Fruit fly (Drosophila melanogaster): ENCODE results near the gene CG13460.

The CG13460 gene

dm6 chr3L:15103988-15104848 is 42.7 kb upstream of the CG13460 start:
- TF ChIP-seq CG7045 (GFP tag; optimal IDR thresholded peaks at IDR 0.05): no peak
- TF ChIP-seq CG14711 (tag; optimal IDR thresholded peaks at IDR 0.05): no peak
- TF ChIP-seq CG1620 (GFP tag; optimal IDR thresholded peaks at IDR 0.05): no peak
- TF ChIP-seq pad (GFP tag; optimal IDR thresholded peaks at IDR 0.05): peak; percentile 46
- peak; percentile 6 for TF ChIP-seq tj (GFP tag; optimal IDR thresholded peaks at IDR 0.05)

DNA sequence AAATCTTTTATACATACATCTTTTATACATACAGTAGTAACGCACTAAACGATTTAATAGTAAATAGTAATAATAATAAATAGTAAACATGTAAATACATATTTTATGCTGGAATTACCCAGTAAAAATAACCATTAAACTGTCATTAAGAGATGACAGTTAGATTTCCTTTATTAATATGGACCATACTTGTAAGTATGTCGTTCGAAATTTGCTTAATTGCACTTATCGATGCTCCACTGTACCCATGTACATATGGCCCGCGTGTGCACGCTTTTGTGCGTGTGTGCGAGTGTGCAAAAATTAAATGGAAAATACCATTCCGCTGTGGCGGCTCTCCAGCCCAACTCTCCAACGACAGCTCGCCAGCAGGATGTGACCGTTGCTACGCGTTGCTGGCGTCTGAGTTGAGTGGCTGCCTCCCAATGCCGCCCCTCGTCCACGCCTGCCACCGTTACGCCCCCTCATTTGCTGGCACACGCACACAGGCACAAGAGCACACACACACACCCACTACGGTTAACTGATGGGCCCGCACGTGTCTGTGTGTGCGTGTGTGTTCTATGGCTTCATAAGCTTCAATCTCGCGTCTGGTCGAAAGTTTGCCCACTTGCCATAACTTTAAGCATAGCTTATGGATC is 41.3 kb upstream of the CG13460 start:
- TF ChIP-seq Crg-1 (GFP tag; optimal IDR thresholded peaks at IDR 0.05): no peak
- peak; percentile 56 for TF ChIP-seq pad (GFP tag; optimal IDR thresholded peaks at IDR 0.05)

DNA sequence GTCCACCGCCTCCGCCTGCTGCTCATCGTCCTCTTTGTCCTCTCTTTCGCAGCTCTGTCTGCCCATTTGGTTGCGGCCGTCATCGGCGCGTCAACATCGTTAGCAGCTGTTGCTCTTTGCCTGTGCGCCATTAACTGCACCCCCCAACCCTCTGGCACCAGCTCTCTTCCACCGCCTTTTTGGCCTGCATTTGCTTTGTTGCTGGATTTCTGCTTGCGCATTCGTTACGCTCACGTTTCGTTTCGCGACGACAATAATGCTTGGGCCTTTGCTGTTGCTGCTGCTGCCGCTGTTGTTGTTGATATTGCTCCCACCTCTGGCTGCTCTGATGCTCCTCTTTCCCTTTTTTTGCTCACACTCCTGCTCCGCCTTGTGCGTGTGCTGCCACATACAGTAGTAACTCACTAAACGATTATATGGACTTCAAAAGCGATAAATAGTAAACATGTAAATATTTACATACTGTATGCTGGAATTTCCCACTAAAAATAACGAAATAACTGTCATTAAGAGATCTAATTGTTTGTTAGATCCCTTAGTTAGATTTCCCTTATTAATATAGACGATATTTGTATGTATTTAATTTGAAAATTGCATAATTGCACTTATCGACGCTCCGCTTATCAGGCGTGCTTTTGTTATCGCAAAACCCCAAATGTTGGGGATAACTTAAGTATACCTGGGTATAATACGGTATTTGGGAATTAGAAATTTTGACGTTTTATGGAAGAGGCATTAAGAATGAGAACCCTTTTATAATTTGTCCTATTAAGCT is 40.3 kb upstream of the CG13460 start:
- TF ChIP-seq CG1620 (GFP tag; optimal IDR thresholded peaks at IDR 0.05) (no peak), CG7101 (tag; optimal IDR thresholded peaks at IDR 0.05) (no peak), Mnt (GFP tag; optimal IDR thresholded peaks at IDR 0.05) (no peak), bab1 (GFP tag; optimal IDR thresholded peaks at IDR 0.05) (no peak), Clk (GFP tag; optimal IDR thresholded peaks at IDR 0.05) (no peak), tj (GFP tag; optimal IDR thresholded peaks at IDR 0.05) (peak; percentile 86)

DNA sequence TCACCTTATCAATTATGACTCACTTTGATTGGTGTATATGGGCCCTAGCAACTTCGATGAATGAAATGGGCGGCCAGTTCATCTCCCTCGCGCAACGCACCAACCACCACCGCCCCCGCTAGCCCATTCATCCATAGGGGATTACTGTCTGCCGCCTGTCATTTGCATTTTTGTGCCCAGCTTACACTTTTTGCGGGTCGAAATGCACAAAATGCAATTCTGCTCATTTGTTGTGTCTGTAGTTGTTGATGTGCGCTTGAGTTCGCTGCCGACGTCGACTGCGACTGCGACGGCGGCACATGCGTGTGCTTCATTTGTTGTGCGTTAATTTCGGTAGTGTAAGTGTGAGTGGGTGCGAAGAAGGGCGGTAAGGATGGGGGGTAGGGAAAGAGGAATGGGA is 39.5 kb upstream of the CG13460 start:
- TF ChIP-seq bab1 (GFP tag; optimal IDR thresholded peaks at IDR 0.05) (no peak), tj (GFP tag; optimal IDR thresholded peaks at IDR 0.05) (peak; percentile 93)

DNA sequence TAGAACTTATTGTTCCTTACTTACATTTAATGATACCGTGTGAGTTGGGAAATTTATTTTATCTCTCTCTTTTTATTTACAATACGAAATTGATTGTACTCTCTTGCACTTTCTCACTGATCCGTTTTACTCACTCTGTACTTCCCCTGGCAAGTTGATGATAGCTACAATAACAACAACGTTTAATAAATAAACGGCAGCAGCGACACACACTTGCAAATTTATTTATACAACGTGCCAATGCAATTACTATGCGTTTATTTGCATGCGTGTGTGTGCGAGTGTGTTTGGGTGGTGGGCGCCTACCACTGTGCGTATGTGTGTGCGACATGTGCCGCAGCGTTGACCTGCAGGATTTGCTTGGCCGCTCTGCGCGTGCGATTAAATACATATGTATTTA is 38.0 kb upstream of the CG13460 start:
- no peak for TF ChIP-seq CG12768 (GFP tag; optimal IDR thresholded peaks at IDR 0.05)
- TF ChIP-seq kay (GFP tag; ENCODE audit: borderline replicate concordance): no peak
- TF ChIP-seq CG1620 (GFP tag; optimal IDR thresholded peaks at IDR 0.05): no peak
- TF ChIP-seq CG7045 (GFP tag; optimal IDR thresholded peaks at IDR 0.05): no peak
- no peak for TF ChIP-seq Crg-1 (GFP tag; optimal IDR thresholded peaks at IDR 0.05)
- no peak for TF ChIP-seq cic (GFP tag; optimal IDR thresholded peaks at IDR 0.05)
- TF ChIP-seq toe (GFP tag; optimal IDR thresholded peaks at IDR 0.05): no peak
- no peak for TF ChIP-seq pad (GFP tag; optimal IDR thresholded peaks at IDR 0.05)
- no peak for TF ChIP-seq ovo (GFP tag; optimal IDR thresholded peaks at IDR 0.05)

DNA sequence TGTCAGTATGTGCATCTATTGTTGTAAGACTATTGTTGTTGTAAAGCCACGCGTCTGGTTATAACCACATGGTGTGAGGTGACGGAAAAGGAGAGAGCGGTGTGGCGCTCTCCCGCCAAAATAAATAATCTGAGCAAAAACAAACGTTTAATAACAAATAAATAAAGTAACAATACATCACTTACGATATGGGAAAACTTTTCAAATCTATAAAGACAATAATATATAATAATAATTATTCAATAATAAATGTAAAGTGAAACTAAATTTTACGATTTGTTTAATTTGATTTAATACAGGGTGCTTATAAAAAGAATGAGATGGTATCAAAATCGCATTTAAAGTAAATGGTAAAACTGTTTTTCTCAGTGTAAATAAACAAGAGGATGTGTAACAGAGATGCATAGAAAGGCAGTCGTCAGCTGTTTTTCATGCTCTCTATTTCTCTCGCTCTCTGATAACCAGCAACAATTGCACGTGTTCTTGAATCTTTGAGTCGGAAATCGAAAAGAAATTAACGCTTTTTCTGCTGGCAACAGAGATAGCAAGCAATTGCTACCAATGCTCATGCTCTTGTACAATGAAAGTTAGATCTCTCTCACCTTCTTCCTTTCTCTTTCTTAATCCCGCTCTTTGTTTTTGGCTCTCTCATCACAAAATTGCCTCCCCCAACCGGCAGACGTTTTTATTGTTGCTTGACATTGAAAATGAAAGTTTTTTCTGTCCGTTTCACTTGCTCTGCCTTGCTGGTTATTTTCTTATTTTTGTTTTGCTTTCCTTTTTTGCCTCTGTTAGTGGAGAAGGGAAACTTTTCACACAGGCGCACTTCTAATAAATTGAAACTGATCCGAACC is 37.4 kb upstream of the CG13460 start:
- TF ChIP-seq Hr96 (GFP tag; optimal IDR thresholded peaks at IDR 0.05): no peak
- TF ChIP-seq pad (GFP tag; optimal IDR thresholded peaks at IDR 0.05): peak; percentile 66
- TF ChIP-seq kay (GFP tag; ENCODE audit: borderline replicate concordance): peak; percentile 56
- peak; percentile 80 for TF ChIP-seq CG12768 (GFP tag; optimal IDR thresholded peaks at IDR 0.05)
- peak; percentile 6 for TF ChIP-seq ovo (GFP tag; optimal IDR thresholded peaks at IDR 0.05)
- TF ChIP-seq cic (GFP tag; optimal IDR thresholded peaks at IDR 0.05): no peak
- peak; percentile 31 for TF ChIP-seq Crg-1 (GFP tag; optimal IDR thresholded peaks at IDR 0.05)
- no peak for TF ChIP-seq toe (GFP tag; optimal IDR thresholded peaks at IDR 0.05)
- no peak for TF ChIP-seq cnc (optimal IDR thresholded peaks at IDR 0.05)
- no peak for TF ChIP-seq CG1620 (GFP tag; optimal IDR thresholded peaks at IDR 0.05)
- peak; percentile 50 for TF ChIP-seq Clk (GFP tag; optimal IDR thresholded peaks at IDR 0.05)
- peak; percentile 92 for TF ChIP-seq CG33017 (tag; optimal IDR thresholded peaks at IDR 0.05)
- TF ChIP-seq Mnt (GFP tag; optimal IDR thresholded peaks at IDR 0.05): peak; percentile 57
- peak; percentile 76 for TF ChIP-seq CG14711 (tag; optimal IDR thresholded peaks at IDR 0.05)
- TF ChIP-seq bab1 (GFP tag; optimal IDR thresholded peaks at IDR 0.05): peak; percentile 36
- peak; percentile 91 for TF ChIP-seq CG7101 (tag; optimal IDR thresholded peaks at IDR 0.05)
- TF ChIP-seq CG5204 (GFP tag; optimal IDR thresholded peaks at IDR 0.05): no peak
- peak; percentile 76 for TF ChIP-seq tj (GFP tag; optimal IDR thresholded peaks at IDR 0.05)
- peak; percentile 73 for TF ChIP-seq CG11617 (GFP tag; optimal IDR thresholded peaks at IDR 0.05)
- TF ChIP-seq CG7045 (GFP tag; optimal IDR thresholded peaks at IDR 0.05): peak; percentile 59

Data from whole organism, adult.